Worm (Caenorhabditis elegans) whole organism, young adult: Measurements from ENCODE around the gene F01G4.4.

Experiments
- B0336.3 ChIP-seq: fragments of 200-800 bp; sonication (Bioruptor generic); IDR thresholded peaks from 2 replicates; pipeline ENCODE4 v1.3.6; 2022; ENCODE audit warnings: missing genetic modification characterization, missing compliant biosample characterization
- D2030.7 ChIP-seq: fragments of 200-800 bp; sonication (Bioruptor generic); IDR thresholded peaks from 2 replicates; pipeline ENCODE4 v1.3.6; 2022; ENCODE audit warnings: missing genetic modification reagents, missing genetic modification characterization, missing compliant biosample characterization
- F10E7.11 ChIP-seq: sonication (generic microtip); optimal IDR thresholded peaks from 2 replicates; lab custom pipeline; 2017; ENCODE audit warnings: mild to moderate bottlenecking, missing genetic modification characterization, moderate library complexity, missing compliant biosample characterization
- F23B12.7 ChIP-seq: sonication (generic microtip); optimal IDR thresholded peaks from 2 replicates; lab custom pipeline; 2017; ENCODE audit warnings: missing genetic modification characterization, mild to moderate bottlenecking, missing compliant biosample characterization, antibody characterized with exemption, moderate library complexity; ENCODE audit not compliant: insufficient read depth
- F39B2.1 ChIP-seq: fragments of 200-800 bp; sonication (Bioruptor generic); IDR thresholded peaks from 2 replicates; pipeline ENCODE4 v1.3.6; 2022; ENCODE audit warnings: missing genetic modification reagents, missing genetic modification characterization, missing compliant biosample characterization
- F49E8.2 ChIP-seq: sonication (generic microtip); optimal IDR thresholded peaks from 3 replicates; lab custom pipeline; 2017; ENCODE audit warnings: missing genetic modification characterization, mild to moderate bottlenecking, missing compliant biosample characterization, antibody characterized with exemption, moderate library complexity; ENCODE audit not compliant: insufficient read depth
- F55B11.4 ChIP-seq: sonication (generic microtip); optimal IDR thresholded peaks from 2 replicates; lab custom pipeline; 2016; ENCODE audit warnings: missing compliant biosample characterization, missing genetic modification characterization, borderline replicate concordance; ENCODE audit not compliant: insufficient read depth
- Y53F4B.3 ChIP-seq: fragments of 200-800 bp; sonication (Bioruptor generic); IDR thresholded peaks from 2 replicates; pipeline ENCODE4 v1.3.6; 2022; ENCODE audit warnings: missing genetic modification reagents, missing genetic modification characterization, missing compliant biosample characterization
- Y53G8AR.9 ChIP-seq: fragments of 200-800 bp; sonication (Bioruptor generic); conservative IDR thresholded peaks from 2 replicates; pipeline ENCODE4 v1.3.6; 2022; ENCODE audit warnings: missing genetic modification reagents, missing genetic modification characterization, missing compliant biosample characterization
- Y56A3A.18 ChIP-seq: fragments of 200-800 bp; sonication (Bioruptor generic); IDR thresholded peaks from 2 replicates; pipeline ENCODE4 v1.3.6; 2022; ENCODE audit warnings: missing genetic modification reagents, missing genetic modification characterization, missing compliant biosample characterization
- Y95B8A.8 ChIP-seq: fragments of 200-800 bp; sonication (Bioruptor generic); IDR thresholded peaks from 2 replicates; pipeline ENCODE4 v1.3.6; 2022; ENCODE audit warnings: missing genetic modification reagents, missing genetic modification characterization, missing compliant biosample characterization
- ZK185.1 ChIP-seq: sonication (generic microtip); optimal IDR thresholded peaks from 2 replicates; lab custom pipeline; 2016; ENCODE audit warnings: mild to moderate bottlenecking, missing genetic modification characterization, missing compliant biosample characterization; ENCODE audit not compliant: poor library complexity, severe bottlenecking
- aptf-3 ChIP-seq: fragments of 200-800 bp; sonication (Bioruptor generic); IDR thresholded peaks from 2 replicates; pipeline ENCODE4 v1.3.6; 2022; ENCODE audit warnings: missing genetic modification characterization, missing compliant biosample characterization
- athp-1 ChIP-seq: sonication (generic microtip); optimal IDR thresholded peaks from 2 replicates; lab custom pipeline; 2017; ENCODE audit warnings: mild to moderate bottlenecking, missing genetic modification characterization, missing compliant biosample characterization
- attf-5 ChIP-seq: fragments of 200-800 bp; sonication (Bioruptor generic); optimal IDR thresholded peaks from 2 replicates; lab custom pipeline; 2018; ENCODE audit warnings: mild to moderate bottlenecking, missing genetic modification characterization, missing compliant biosample characterization
- cebp-1 ChIP-seq, 2 experiments: fragments of 200-800 bp in 1 of 2; sonication (Bioruptor generic) in 1 of 2; sonication (generic microtip) in 1 of 2; IDR thresholded peaks in 1 of 2; optimal IDR thresholded peaks in 1 of 2; 2 replicates each; pipeline versions ENCODE4 v1.3.6 to Lab custom; 2017 to 2022; ENCODE audit warnings: missing compliant biosample characterization in 2 of 2, missing genetic modification characterization in 2 of 2, mild to moderate bottlenecking in 1 of 2, missing genetic modification reagents in 1 of 2, moderate library complexity in 1 of 2
- ceh-100 ChIP-seq: fragments of 200-800 bp; sonication (Bioruptor generic); IDR thresholded peaks from 2 replicates; pipeline ENCODE4 v1.3.6; 2022; ENCODE audit warnings: missing genetic modification reagents, missing genetic modification characterization, missing compliant biosample characterization
- ceh-91 ChIP-seq: fragments of 200-800 bp; sonication (Bioruptor generic); IDR thresholded peaks from 2 replicates; pipeline ENCODE4 v1.3.6; 2022; ENCODE audit warnings: missing genetic modification reagents, missing genetic modification characterization, missing compliant biosample characterization
- chd-7 ChIP-seq: sonication (generic microtip); optimal IDR thresholded peaks from 2 replicates; lab custom pipeline; 2016; ENCODE audit warnings: mild to moderate bottlenecking, missing genetic modification characterization, moderate library complexity, missing compliant biosample characterization
- die-1 ChIP-seq: sonication (generic microtip); optimal IDR thresholded peaks from 2 replicates; lab custom pipeline; 2016; ENCODE audit warnings: missing genotype, mild to moderate bottlenecking, missing genetic modification characterization, missing compliant biosample characterization
- dox-1 ChIP-seq: fragments of 200-800 bp; sonication (Bioruptor generic); IDR thresholded peaks from 2 replicates; pipeline ENCODE4 v1.3.6; 2022; ENCODE audit warnings: missing genetic modification reagents, missing genetic modification characterization, missing compliant biosample characterization
- egl-18 ChIP-seq: fragments of 200-800 bp; sonication (Bioruptor generic); IDR thresholded peaks from 2 replicates; pipeline ENCODE4 v1.3.6; 2022; ENCODE audit warnings: missing genetic modification reagents, missing genetic modification characterization, missing compliant biosample characterization
- egrh-3 ChIP-seq: fragments of 200-800 bp; sonication (Bioruptor generic); IDR thresholded peaks from 2 replicates; pipeline ENCODE4 v1.3.6; 2022; ENCODE audit warnings: missing genetic modification reagents, missing genetic modification characterization, missing compliant biosample characterization
- ekl-4 ChIP-seq: fragments of 200-800 bp; sonication (Bioruptor generic); IDR thresholded peaks from 2 replicates; pipeline ENCODE4 v1.3.6; 2022; ENCODE audit warnings: missing genetic modification reagents, missing genetic modification characterization, missing compliant biosample characterization
- hmg-1.2 ChIP-seq: fragments of 200-800 bp; sonication (Bioruptor generic); IDR thresholded peaks from 2 replicates; pipeline ENCODE4 v1.3.6; 2022; ENCODE audit warnings: missing genetic modification reagents, missing genetic modification characterization, missing compliant biosample characterization
- hrde-1 ChIP-seq: sonication (generic microtip); optimal IDR thresholded peaks from 2 replicates; lab custom pipeline; 2016; ENCODE audit warnings: missing genetic modification characterization, mild to moderate bottlenecking, missing compliant biosample characterization, moderate library complexity, missing genotype, missing genetic modification reagents, borderline replicate concordance
- hsf-1 ChIP-seq: fragments of 200-800 bp; sonication (Bioruptor generic); IDR thresholded peaks from 2 replicates; pipeline ENCODE4 v1.3.6; 2022; ENCODE audit warnings: missing genetic modification reagents, missing genetic modification characterization, missing compliant biosample characterization
- lag-1 ChIP-seq: fragments of 200-800 bp; sonication (Bioruptor generic); IDR thresholded peaks from 2 replicates; pipeline ENCODE4 v1.3.6; 2022; ENCODE audit warnings: missing genetic modification reagents, missing genetic modification characterization, missing compliant biosample characterization
- let-607 ChIP-seq, 2 experiments: fragments of 200-800 bp in 1 of 2; sonication (Bioruptor generic) in 1 of 2; sonication (generic microtip) in 1 of 2; optimal IDR thresholded peaks; 2 replicates each; lab custom pipeline; 2016 to 2018; ENCODE audit warnings: mild to moderate bottlenecking in 2 of 2, missing compliant biosample characterization in 2 of 2, missing genetic modification characterization in 2 of 2, moderate library complexity in 2 of 2, missing genotype in 1 of 2
- lin-35 ChIP-seq, 3 experiments: fragments of 150-350 bp in 2 of 3; sonication (generic microtip) in 1 of 3; optimal IDR thresholded peaks; 2 replicates each; lab custom pipeline; 2014 to 2018; ENCODE audit warnings: missing biosample characterization in 3 of 3, missing genetic modification characterization in 3 of 3, missing genetic modification reagents in 3 of 3
- lin-40 ChIP-seq: sonication (generic microtip); optimal IDR thresholded peaks from 2 replicates; lab custom pipeline; 2016; ENCODE audit warnings: missing genetic modification characterization, mild to moderate bottlenecking, missing compliant biosample characterization, missing genotype, missing genetic modification reagents
- madf-10 ChIP-seq: sonication (generic microtip); optimal IDR thresholded peaks from 2 replicates; lab custom pipeline; 2016; ENCODE audit warnings: mild to moderate bottlenecking, missing genetic modification characterization, missing compliant biosample characterization
- mxl-1 ChIP-seq: sonication (generic microtip); optimal IDR thresholded peaks from 2 replicates; lab custom pipeline; 2016; ENCODE audit warnings: missing genetic modification characterization, missing compliant biosample characterization
- nfyb-1 ChIP-seq: fragments of 200-800 bp; sonication (Bioruptor generic); IDR thresholded peaks from 2 replicates; pipeline ENCODE4 v1.3.6; 2022; ENCODE audit warnings: missing genetic modification reagents, missing genetic modification characterization, missing compliant biosample characterization
- nhr-27 ChIP-seq: fragments of 200-800 bp; sonication (Bioruptor generic); optimal IDR thresholded peaks from 2 replicates; lab custom pipeline; 2018; ENCODE audit warnings: mild to moderate bottlenecking, missing genetic modification characterization, moderate library complexity, missing compliant biosample characterization
- pbrm-1 ChIP-seq: fragments of 200-800 bp; sonication (Bioruptor generic); IDR thresholded peaks from 2 replicates; pipeline ENCODE4 v1.3.6; 2022; ENCODE audit warnings: missing genetic modification reagents, missing genetic modification characterization, missing compliant biosample characterization
- repo-1 ChIP-seq: sonication (generic microtip); optimal IDR thresholded peaks from 2 replicates; lab custom pipeline; 2017; ENCODE audit warnings: mild to moderate bottlenecking, missing genetic modification characterization, missing compliant biosample characterization
- sdz-38 ChIP-seq: sonication (generic microtip); optimal IDR thresholded peaks from 2 replicates; lab custom pipeline; 2016; ENCODE audit warnings: missing genotype, missing genetic modification characterization, missing compliant biosample characterization
- somi-1 ChIP-seq: fragments of 200-800 bp; sonication (Bioruptor generic); optimal IDR thresholded peaks from 2 replicates; lab custom pipeline; 2018; ENCODE audit warnings: mild to moderate bottlenecking, missing genetic modification characterization, missing compliant biosample characterization
- tbp1 ChIP-seq: fragments of 200-800 bp; sonication (Bioruptor generic); optimal IDR thresholded peaks from 2 replicates; lab custom pipeline; 2018; ENCODE audit warnings: mild to moderate bottlenecking, missing genetic modification characterization, missing compliant biosample characterization
- tlf-1 ChIP-seq: fragments of 200-800 bp; sonication (Bioruptor generic); optimal IDR thresholded peaks from 2 replicates; lab custom pipeline; 2018; ENCODE audit warnings: mild to moderate bottlenecking, missing genetic modification characterization, missing compliant biosample characterization
- unc-130 ChIP-seq: sonication (generic microtip); optimal IDR thresholded peaks from 2 replicates; lab custom pipeline; 2016; ENCODE audit warnings: missing genetic modification reagents, missing genetic modification characterization, missing compliant biosample characterization
- ztf-26 ChIP-seq: sonication (generic microtip); optimal IDR thresholded peaks from 2 replicates; lab custom pipeline; 2017; ENCODE audit warnings: missing genetic modification characterization, missing compliant biosample characterization
- ztf-3 ChIP-seq: fragments of 200-800 bp; sonication (Bioruptor generic); optimal IDR thresholded peaks from 2 replicates; lab custom pipeline; 2018; ENCODE audit warnings: mild to moderate bottlenecking, missing genetic modification characterization, missing compliant biosample characterization

The F01G4.4 gene

ce11 chrIV:11146962-11147470 lies 3.9 kb downstream of the F01G4.4 start, which contains the start of gene pigq-1 (continued):
- TF ChIP-seq ceh-91 (GFP tag; lab: Robert Waterston, UW), result no peak
- 0 out of 2 replicates have a peak, but pooled peaks have one; percentile 19 for TF ChIP-seq D2030.7 (GFP tag; lab: Robert Waterston, UW)
- peak; percentile 71; the same call in 1 of the 2 replicates for TF ChIP-seq Y56A3A.18 (GFP tag; lab: Robert Waterston, UW)
- TF ChIP-seq F39B2.1 (GFP tag; lab: Robert Waterston, UW), result peak; percentile 47; the same call in 1 of the 2 replicates
- peak; percentile 22 for TF ChIP-seq mxl-1 (tag; lab: Kevin White, UChicago)
- TF ChIP-seq let-607 (tag; optimal IDR thresholded peaks at IDR 0.05; lab: Kevin White, UChicago), result peak in 1 of 2 experiments; percentile 34
- TF ChIP-seq F10E7.11 (tag; lab: Kevin White, UChicago), result peak; percentile 37
- no peak for TF ChIP-seq F23B12.7 (tag; lab: Kevin White, UChicago)
- TF ChIP-seq die-1 (tag; lab: Kevin White, UChicago), result peak; percentile 61
- TF ChIP-seq egl-18 (GFP tag; lab: Robert Waterston, UW), result no peak
- TF ChIP-seq tbp1 (GFP tag; lab: Kevin White, UChicago), result peak; percentile 34
- TF ChIP-seq madf-10, result peak; percentile 33
- TF ChIP-seq lin-35 (GFP tag; optimal IDR thresholded peaks at IDR 0.05; lab: Kevin White, UChicago), result peak in 2 of 3 experiments; percentile 23 to 58
- TF ChIP-seq nhr-27 (tag; lab: Kevin White, UChicago), result peak; percentile 30
- TF ChIP-seq tlf-1 (GFP tag; lab: Kevin White, UChicago), result peak; percentile 80
- TF ChIP-seq lin-40, result peak; percentile 38
- peak; percentile 81; the same call in 1 of the 2 replicates for TF ChIP-seq B0336.3
- peak; percentile 14 for TF ChIP-seq somi-1
- TF ChIP-seq athp-1 (tag; lab: Kevin White, UChicago), result peak; percentile 52
- peak; percentile 47 for TF ChIP-seq attf-5 (GFP tag; lab: Kevin White, UChicago)
- peak; percentile 86 for TF ChIP-seq F49E8.2
- peak; percentile 12 for TF ChIP-seq unc-130 (GFP tag; lab: Kevin White, UChicago)
- TF ChIP-seq sdz-38, result no peak
- peak; percentile 84 for TF ChIP-seq Y53G8AR.9 (GFP tag; lab: Robert Waterston, UW)
- peak; percentile 39 for TF ChIP-seq ztf-26 (tag; lab: Kevin White, UChicago)
- no peak for TF ChIP-seq Y53F4B.3 (GFP tag; lab: Robert Waterston, UW)
- TF ChIP-seq ztf-3 (GFP tag; lab: Kevin White, UChicago), result peak; percentile 43
- no peak for TF ChIP-seq egrh-3 (GFP tag; lab: Robert Waterston, UW)
- TF ChIP-seq hrde-1 (tag; lab: Kevin White, UChicago), result peak; percentile 90
- TF ChIP-seq ZK185.1 (tag; lab: Kevin White, UChicago), result peak; percentile 83

- TF ChIP-seq ztf-3 (GFP tag; lab: Kevin White, UChicago), result peak; percentile 18
- TF ChIP-seq hmg-1.2, result peak; percentile 35; the same call in 1 of the 2 replicates
- TF ChIP-seq aptf-3 (GFP tag; lab: Robert Waterston, UW), result no peak
- no peak for TF ChIP-seq lin-40
- no peak for TF ChIP-seq tlf-1 (GFP tag; lab: Kevin White, UChicago)
- TF ChIP-seq lin-35 (GFP tag; optimal IDR thresholded peaks at IDR 0.05; lab: Kevin White, UChicago), result no peak
- TF ChIP-seq Y53G8AR.9 (GFP tag; lab: Robert Waterston, UW), result no peak
- peak; percentile 31; the same call in 1 of the 2 replicates for TF ChIP-seq dox-1 (GFP tag; lab: Robert Waterston, UW)
- no peak for TF ChIP-seq F55B11.4 (tag; lab: Kevin White, UChicago)
- TF ChIP-seq cebp-1 (GFP tag; IDR thresholded peaks at IDR 0.05; lab: Robert Waterston, UW), result no peak
- TF ChIP-seq cebp-1 (tag; optimal IDR thresholded peaks at IDR 0.05; lab: Kevin White, UChicago), result peak; percentile 15
- TF ChIP-seq ekl-4 (GFP tag; lab: Robert Waterston, UW), result no peak
- TF ChIP-seq nfyb-1 (GFP tag; lab: Robert Waterston, UW), result peak; percentile 74; the same call in 1 of the 2 replicates
- no peak for TF ChIP-seq ceh-100 (GFP tag; lab: Robert Waterston, UW)
- TF ChIP-seq Y95B8A.8, result 0 out of 2 replicates have a peak, but pooled peaks have one; percentile 8
- TF ChIP-seq repo-1 (tag; lab: Kevin White, UChicago), result no peak
- TF ChIP-seq hsf-1 (GFP tag; lab: Robert Waterston, UW), result no peak
- peak in 1 of 2 experiments; percentile 46 for TF ChIP-seq let-607 (tag; optimal IDR thresholded peaks at IDR 0.05; lab: Kevin White, UChicago)
- no peak for TF ChIP-seq lag-1
- TF ChIP-seq chd-7 (tag; lab: Kevin White, UChicago), result peak; percentile 58
- TF ChIP-seq pbrm-1, result 0 out of 2 replicates have a peak, but pooled peaks have one; percentile 46
Measured at ce11 chrIV:11148788-11149366, 5.7 kb downstream of the F01G4.4 start.
